Fruit fly (Drosophila melanogaster): Measurements from ENCODE around the gene CG5895.

Gene CG5895

dm6 chr3L:16015765-16016760 lies 19.2 kb upstream of the CG5895 start:
- TF ChIP-seq noc (tag; optimal IDR thresholded peaks at IDR 0.05), result no peak

DNA sequence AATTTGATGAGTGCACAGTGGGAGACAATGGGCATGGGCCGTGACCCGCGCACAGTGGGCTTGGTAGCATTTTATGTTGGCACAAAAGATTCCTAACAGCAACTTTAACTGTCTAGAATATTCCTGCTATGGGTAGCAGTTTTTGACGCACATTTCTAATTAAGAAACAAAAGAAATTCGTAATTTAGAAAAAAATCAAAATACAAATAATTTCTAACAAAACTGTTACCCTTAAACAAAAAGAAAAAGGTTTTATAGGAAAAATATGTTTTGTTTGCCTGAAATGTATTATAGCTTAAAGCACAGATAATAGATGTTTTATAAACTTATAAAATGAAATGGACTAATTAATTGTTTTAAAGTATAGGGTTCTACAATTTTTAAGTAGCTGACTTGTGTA lies 18.4 kb upstream of the CG5895 start:
- TF ChIP-seq noc (tag; optimal IDR thresholded peaks at IDR 0.05), result no peak

- no peak for TF ChIP-seq noc (tag; optimal IDR thresholded peaks at IDR 0.05)
Observed at dm6 chr3L:16017528-16018250, 17.6 kb upstream of the CG5895 start.

dm6 chr3L:16018251-16018583 lies 17.1 kb upstream of the CG5895 start:
- TF ChIP-seq noc (tag; optimal IDR thresholded peaks at IDR 0.05), result no peak

dm6 chr3L:16018721-16019120 lies 16.6 kb upstream of the CG5895 start:
- no peak for TF ChIP-seq noc (tag; optimal IDR thresholded peaks at IDR 0.05)

- TF ChIP-seq noc (tag; optimal IDR thresholded peaks at IDR 0.05), result no peak
Observed at dm6 chr3L:16019144-16020006, 15.9 kb upstream of the CG5895 start.

DNA sequence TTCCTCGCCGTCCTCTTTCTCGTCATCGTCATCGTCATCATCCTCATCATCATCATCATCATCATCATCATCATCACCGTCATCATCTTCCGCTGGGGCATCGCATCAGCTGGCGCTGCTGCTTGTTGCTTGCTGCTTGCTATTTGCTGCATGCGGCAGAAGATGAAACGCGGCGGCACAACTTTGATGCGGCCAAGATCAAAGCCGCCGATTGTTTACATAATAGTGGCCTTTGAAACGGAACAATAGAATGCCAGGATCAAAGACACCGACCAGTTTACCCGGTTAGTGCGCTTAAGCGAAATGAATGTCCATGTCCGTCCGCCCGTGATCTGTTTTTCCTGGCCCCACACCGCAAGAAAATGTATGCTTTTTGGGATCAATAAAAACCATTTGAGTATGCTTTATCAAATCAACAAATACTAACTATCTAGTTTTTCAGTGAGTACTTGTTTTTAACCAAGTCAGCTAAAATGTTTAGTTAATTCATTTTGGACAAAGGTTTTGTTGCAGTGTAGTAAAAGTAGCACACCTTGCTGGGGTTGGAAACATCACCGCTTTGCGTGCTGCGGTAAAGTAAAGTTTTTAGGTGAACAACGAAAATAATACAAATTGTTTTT lies 14.1 kb upstream of the CG5895 start:
- no peak for TF ChIP-seq noc (tag; optimal IDR thresholded peaks at IDR 0.05)

DNA sequence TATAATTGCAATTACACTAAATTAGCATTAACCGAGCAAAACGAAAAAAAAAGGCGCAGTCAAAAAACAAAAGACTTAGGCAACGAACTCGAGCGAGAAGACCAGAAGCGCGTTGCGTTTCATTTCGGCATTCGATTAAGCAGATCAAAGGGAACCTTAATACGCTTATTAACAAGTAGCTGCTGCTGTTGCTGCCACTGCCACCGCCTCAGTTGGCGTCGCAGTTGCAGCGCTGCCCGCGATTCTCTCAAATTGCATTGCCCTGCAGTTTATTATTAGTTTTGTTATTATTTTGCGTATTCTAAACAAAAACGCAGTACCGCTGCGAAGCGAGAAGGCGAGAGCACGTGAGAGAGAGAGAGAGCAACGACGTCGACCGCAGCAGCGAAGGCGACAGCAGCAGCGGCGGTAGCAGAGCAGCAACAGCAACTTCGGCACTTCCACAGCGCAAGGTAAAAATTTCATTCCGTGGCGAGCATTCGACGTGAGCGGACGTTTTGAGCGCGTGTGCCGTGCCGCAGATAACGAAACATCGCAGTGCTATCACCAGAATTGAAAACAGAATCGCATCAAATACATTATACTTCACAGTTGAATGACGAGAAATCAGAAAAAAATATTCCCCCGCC lies 12.2 kb upstream of the CG5895 start, which contains the start of gene Notum:
Notum (plus strand) TSS at position 461 of the 629 bp plus-strand sequence.
- TF ChIP-seq noc (tag; optimal IDR thresholded peaks at IDR 0.05), result no peak

- no peak for TF ChIP-seq noc (tag; optimal IDR thresholded peaks at IDR 0.05)
Observed at dm6 chr3L:16024276-16025019, 10.8 kb upstream of the CG5895 start.

dm6 chr3L:16025020-16025680 lies 10.1 kb upstream of the CG5895 start:
- no peak for TF ChIP-seq noc (tag; optimal IDR thresholded peaks at IDR 0.05)

DNA sequence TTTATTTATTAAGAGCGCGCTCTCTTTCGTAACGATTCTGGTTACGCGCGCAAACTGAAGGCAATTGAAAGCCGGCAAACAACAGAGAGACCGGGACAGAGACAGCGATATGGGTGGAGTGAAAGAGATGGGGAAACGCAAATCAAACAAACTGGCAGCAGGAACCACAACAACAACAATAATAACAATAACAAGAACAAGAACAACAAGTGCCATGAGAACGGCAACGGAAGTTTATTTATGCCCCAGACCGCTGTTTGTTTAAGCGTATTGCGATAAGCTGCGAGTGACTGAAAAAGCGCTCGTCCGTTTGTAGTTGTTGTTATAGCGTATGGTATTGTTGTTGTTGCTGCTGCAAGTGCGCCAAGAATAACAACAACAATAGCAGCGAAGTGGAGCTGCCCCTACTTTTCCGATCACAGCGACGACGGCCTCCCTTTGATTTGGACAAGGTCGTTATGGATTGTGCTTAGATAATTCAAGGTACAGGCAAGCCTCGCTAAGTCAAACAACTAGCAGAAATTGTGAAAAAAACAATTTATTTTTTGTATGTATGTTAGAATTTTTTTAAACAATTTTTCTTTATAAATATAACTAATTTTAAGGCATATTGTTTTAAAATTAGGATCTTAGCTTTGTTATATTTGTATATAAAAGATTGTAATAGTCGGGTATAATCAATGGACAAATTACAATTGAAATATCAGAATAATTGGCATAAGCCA lies 9.1 kb upstream of the CG5895 start:
- no peak for TF ChIP-seq noc (tag; optimal IDR thresholded peaks at IDR 0.05)

DNA sequence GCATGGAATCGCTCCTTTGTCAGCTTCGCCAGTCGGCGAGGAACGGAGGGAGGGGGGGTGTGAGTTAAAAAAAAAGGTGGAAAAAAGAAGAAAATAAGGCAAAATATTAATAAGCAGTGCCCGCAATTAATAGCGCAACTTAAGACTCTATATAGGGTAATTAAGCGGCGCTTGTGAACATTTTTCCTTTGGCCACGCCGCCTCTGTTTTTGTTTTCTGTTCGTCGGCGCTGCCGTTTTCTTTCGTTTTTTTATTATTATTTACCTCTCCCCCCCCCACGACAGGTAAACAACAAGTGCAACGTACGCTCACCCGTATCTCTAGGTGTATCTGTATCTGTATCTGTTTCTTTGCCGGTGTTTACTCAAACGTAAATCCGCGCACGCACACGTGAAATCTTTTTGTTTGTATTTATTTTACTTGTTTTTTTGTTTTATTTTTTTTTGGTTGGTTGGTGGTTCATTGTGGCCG lies 8.1 kb upstream of the CG5895 start:
- TF ChIP-seq noc (tag; optimal IDR thresholded peaks at IDR 0.05), result no peak

- TF ChIP-seq noc (tag; optimal IDR thresholded peaks at IDR 0.05), result no peak
Observed at dm6 chr3L:16028924-16029323, 6.4 kb upstream of the CG5895 start.
